Fruit fly (Drosophila melanogaster) whole organism, larva: Measurements from ENCODE around the gene CG15423.

Experiments
- noc ChIP-seq: fragments of 200-800 bp; sonication (Bioruptor generic); optimal IDR thresholded peaks from 3 replicates; lab custom pipeline; 2019; ENCODE audit warnings: missing biosample characterization, mild to moderate bottlenecking, missing genetic modification characterization, moderate library complexity

CG15423 gene

dm6 chr2L:4005741-4006140 is at the start of gene CG15423:
TSS of gene CG15423 (plus strand) at chr2L:4006041.
- no peak for TF ChIP-seq noc (tag; lab: Kevin White, UChicago)

DNA sequence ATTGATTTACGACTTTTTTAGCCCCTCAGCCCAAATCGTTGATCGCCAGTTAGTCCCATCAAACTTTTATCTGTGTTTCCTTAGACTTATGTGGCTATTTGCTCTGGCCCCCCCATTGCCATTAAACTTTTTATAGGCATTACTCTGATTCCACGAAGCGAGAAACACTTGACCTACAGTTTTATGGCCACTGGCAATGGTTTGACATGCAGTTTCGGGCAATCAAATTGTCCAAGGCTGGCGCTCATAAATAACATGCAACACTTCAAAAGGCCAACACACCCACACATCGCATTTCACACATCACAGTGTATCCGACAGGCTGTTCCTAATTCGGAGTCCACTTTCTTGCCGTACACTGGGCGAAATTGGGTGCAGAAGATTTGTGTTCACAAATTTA is 37.5 kb upstream of the CG15423 start:
- no peak for TF ChIP-seq noc (tag; lab: Kevin White, UChicago)

dm6 chr2L:3991638-3992037 is 14.2 kb upstream of the CG15423 start, which contains the start of gene fred:
TSS of gene fred (minus strand) at chr2L:3991713.
- TF ChIP-seq noc (tag; lab: Kevin White, UChicago) = no peak

- TF ChIP-seq noc (tag; lab: Kevin White, UChicago) = no peak
These were observed 6.1 kb upstream of the CG15423 start, which contains the start of gene CG43797 for dm6 chr2L:3999718-4000117. TSS of gene CG43797 (plus strand) at chr2L:4000018.

- no peak for TF ChIP-seq noc (tag; lab: Kevin White, UChicago)
These were observed 2.1 kb upstream of the CG15423 start, which contains the start of gene CG34176 for dm6 chr2L:4003780-4004179. TSS of gene CG34176 (plus strand) at chr2L:4004080.

- TF ChIP-seq noc (tag; lab: Kevin White, UChicago) = no peak
These were observed 1.2 kb upstream of the CG15423 start, which contains the start of gene CG15422 for dm6 chr2L:4004684-4005083. TSS of gene CG15422 (plus strand) at chr2L:4004984.

DNA sequence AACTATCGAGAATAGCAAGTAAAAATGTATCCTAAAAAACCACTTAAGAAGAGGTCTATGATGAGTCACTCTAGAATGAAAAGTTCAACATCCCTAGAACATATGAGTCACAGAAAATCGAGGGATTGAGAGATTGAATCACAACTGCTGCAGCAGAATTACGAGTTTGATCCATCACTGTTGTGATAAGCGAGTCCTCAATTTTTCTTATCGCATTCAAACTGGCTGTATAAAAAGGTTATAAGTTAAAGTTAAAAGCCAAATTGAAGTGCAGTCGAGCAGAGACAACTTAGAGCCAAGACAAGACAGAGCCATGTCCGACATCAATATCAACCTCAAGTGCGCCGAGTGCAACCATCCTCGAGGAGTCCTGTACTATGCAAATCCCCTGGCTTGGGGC is 1.5 kb downstream of the CG15423 start, which contains the start of gene CG43773:
Gene CG43773, plus strand, starts transcription at position 301 of the 400 bp plus-strand sequence.
- no peak for TF ChIP-seq noc (tag; lab: Kevin White, UChicago)

DNA sequence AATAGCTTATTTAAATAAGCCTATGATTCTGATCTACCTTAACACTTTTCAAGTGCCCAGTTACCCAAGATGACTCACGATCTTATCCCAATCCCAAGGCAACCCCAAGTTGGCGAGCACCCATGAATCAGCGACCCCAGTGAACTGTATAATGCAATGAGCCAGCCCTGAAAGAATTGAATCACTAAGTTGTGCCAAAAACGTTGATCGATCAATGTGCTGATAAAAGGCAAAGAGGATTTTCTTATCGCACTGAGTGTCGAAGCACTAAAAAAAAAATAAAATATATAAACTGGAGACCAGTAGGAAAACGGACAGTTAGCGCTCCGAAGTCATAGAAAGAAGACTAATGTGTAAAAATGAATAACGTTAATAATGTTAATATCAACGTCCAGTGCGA is 2.5 kb downstream of the CG15423 start, which contains the start of gene CG43774:
Gene CG43774, plus strand, starts transcription at position 301 of the 400 bp plus-strand sequence.
- TF ChIP-seq noc (tag; lab: Kevin White, UChicago) = no peak

dm6 chr2L:4012089-4012488 is 6.2 kb downstream of the CG15423 start:
- no peak for TF ChIP-seq noc (tag; lab: Kevin White, UChicago)

DNA sequence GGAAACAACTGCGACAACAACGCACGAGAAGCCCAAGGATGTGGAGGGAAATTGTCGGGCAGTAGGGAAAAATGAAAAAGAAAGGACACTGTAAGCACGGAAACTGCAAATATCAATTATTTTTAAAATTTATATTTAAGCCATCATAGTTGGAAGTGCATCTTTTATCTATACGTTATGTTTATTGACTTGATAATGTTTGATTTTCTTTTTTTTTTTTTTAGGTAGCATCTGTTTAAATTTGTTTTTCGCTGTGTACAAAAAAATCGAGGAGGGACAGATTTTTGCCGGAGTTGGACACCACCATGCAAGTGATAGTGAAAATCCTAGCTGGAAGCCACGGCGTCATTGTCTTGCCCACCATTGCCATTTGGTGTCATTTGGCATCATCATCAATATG is 13.4 kb downstream of the CG15423 start:
- TF ChIP-seq noc (tag; lab: Kevin White, UChicago) = no peak

- TF ChIP-seq noc (tag; lab: Kevin White, UChicago) = no peak
These were observed 13.9 kb downstream of the CG15423 start for dm6 chr2L:4019765-4020164.

- TF ChIP-seq noc (tag; lab: Kevin White, UChicago) = no peak
These were observed 14.3 kb downstream of the CG15423 start for dm6 chr2L:4020188-4020587.

DNA sequence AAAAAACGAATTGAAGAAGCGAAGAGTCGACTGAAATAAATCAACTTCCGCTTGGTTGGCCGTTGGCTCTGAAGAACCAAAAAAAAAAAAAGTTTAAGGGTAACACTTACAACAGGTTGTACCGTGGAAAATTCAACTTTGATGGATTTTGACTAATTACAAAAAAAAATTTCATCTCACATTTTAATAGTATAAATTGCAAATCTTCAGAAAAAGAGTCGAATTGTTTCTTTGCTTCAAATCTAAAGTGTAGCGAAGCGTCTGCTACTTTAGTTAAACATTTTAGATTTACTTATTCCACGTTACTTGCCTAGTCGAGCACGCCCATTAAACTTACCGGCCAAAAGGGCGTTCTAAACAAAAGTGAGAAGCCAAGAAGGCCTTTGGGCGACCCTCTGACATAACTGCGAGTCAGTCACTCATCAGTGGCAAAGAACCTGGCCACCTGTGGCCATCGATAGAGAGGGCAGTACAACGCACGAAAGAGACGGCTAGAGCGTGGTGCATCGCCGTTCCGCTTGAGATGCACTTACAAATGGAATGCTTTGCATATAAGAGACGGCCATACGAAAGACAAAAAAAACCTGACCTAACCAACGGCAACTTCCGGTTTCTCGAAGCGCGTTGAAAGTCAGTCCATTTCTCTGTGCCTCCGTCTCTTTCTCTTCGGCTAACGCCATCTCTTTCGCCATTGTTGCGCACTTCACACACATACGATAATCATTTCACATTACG is 15.9 kb downstream of the CG15423 start:
- no peak for TF ChIP-seq noc (tag; lab: Kevin White, UChicago)

- TF ChIP-seq noc (tag; lab: Kevin White, UChicago) = no peak
These were observed 17.6 kb downstream of the CG15423 start for dm6 chr2L:4023312-4023926.

- TF ChIP-seq noc (tag; lab: Kevin White, UChicago) = no peak
These were observed 19.2 kb downstream of the CG15423 start for dm6 chr2L:4025077-4025476.

- no peak for TF ChIP-seq noc (tag; lab: Kevin White, UChicago)
These were observed 22.2 kb downstream of the CG15423 start for dm6 chr2L:4028026-4028425.

dm6 chr2L:4028697-4029096 is 22.9 kb downstream of the CG15423 start:
- TF ChIP-seq noc (tag; lab: Kevin White, UChicago) = no peak
